Worm (Caenorhabditis elegans) whole organism, L2 larva: Measurements from ENCODE around the gene C02D5.2.

ENCODE experiments used
- F13H6.1 ChIP-seq: sonication (generic microtip); optimal IDR thresholded peaks from 2 replicates; lab custom pipeline; 2016; ENCODE audit warnings: missing genetic modification characterization, missing compliant biosample characterization
- Y55F3AM.14 ChIP-seq: fragments of 200-800 bp; sonication (Bioruptor generic); optimal IDR thresholded peaks from 2 replicates; lab custom pipeline; 2018; ENCODE audit warnings: mild to moderate bottlenecking, missing genetic modification characterization, missing compliant biosample characterization
- alr-1 ChIP-seq: fragments of 150-350 bp; optimal IDR thresholded peaks from 2 replicates; lab custom pipeline; 2014; ENCODE audit warnings: missing biosample characterization, missing genetic modification characterization
- ama-1 ChIP-seq: fragments of 150-350 bp; optimal IDR thresholded peaks from 2 replicates; lab custom pipeline; 2018; ENCODE audit warnings: inconsistent platforms
- blmp-1 ChIP-seq: sonication (generic microtip); optimal IDR thresholded peaks from 2 replicates; lab custom pipeline; 2017; ENCODE audit warnings: missing genetic modification characterization, mild to moderate bottlenecking, missing compliant biosample characterization, antibody characterized with exemption, moderate library complexity; ENCODE audit not compliant: insufficient read depth
- ceh-82 ChIP-seq: fragments of 150-350 bp; optimal IDR thresholded peaks from 2 replicates; lab custom pipeline; 2014; ENCODE audit warnings: missing biosample characterization, missing genetic modification characterization
- crh-2 ChIP-seq: sonication (generic microtip); optimal IDR thresholded peaks from 2 replicates; lab custom pipeline; 2017; ENCODE audit warnings: missing biosample characterization, missing genetic modification characterization
- elt-1 ChIP-seq: fragments of 150-350 bp; optimal IDR thresholded peaks from 2 replicates; lab custom pipeline; 2014; ENCODE audit warnings: missing biosample characterization, missing genetic modification characterization
- elt-3 ChIP-seq: sonication (generic microtip); optimal IDR thresholded peaks from 2 replicates; lab custom pipeline; 2017; ENCODE audit warnings: missing biosample characterization, missing genetic modification characterization
- fos-1 ChIP-seq: fragments of 150-350 bp; optimal IDR thresholded peaks from 2 replicates; lab custom pipeline; 2014; ENCODE audit warnings: missing biosample characterization, missing genetic modification characterization
- gmeb-1 ChIP-seq: fragments of 150-350 bp; optimal IDR thresholded peaks from 2 replicates; lab custom pipeline; 2014; ENCODE audit warnings: missing biosample characterization, missing genetic modification characterization
- lin-11 ChIP-seq: fragments of 150-350 bp; sonication (generic microtip); optimal IDR thresholded peaks from 2 replicates; lab custom pipeline; 2014; ENCODE audit warnings: missing biosample characterization, missing genetic modification characterization, inconsistent platforms, mixed read lengths
- lin-13 ChIP-seq: fragments of 150-350 bp; optimal IDR thresholded peaks from 2 replicates; lab custom pipeline; 2014; ENCODE audit warnings: missing biosample characterization, missing genetic modification reagents, missing genetic modification characterization
- lin-39 ChIP-seq: fragments of 150-350 bp; optimal IDR thresholded peaks from 2 replicates; lab custom pipeline; 2014; ENCODE audit warnings: missing biosample characterization, missing genetic modification reagents, missing genetic modification characterization
- lsy-2 ChIP-seq, 2 experiments: fragments of 150-350 bp in 1 of 2; sonication (generic microtip) in 1 of 2; optimal IDR thresholded peaks; 2 replicates each; lab custom pipeline; 2014 to 2017; ENCODE audit warnings: missing biosample characterization in 2 of 2, missing genetic modification characterization in 2 of 2
- mab-5 ChIP-seq: fragments of 150-350 bp; optimal IDR thresholded peaks from 2 replicates; lab custom pipeline; 2014; ENCODE audit warnings: missing biosample characterization, missing genetic modification characterization
- mbf-1 ChIP-seq: sonication (generic microtip); optimal IDR thresholded peaks from 2 replicates; lab custom pipeline; 2017; ENCODE audit warnings: missing biosample characterization, missing genetic modification characterization
- nhr-10 ChIP-seq: sonication (generic microtip); optimal IDR thresholded peaks from 2 replicates; lab custom pipeline; 2017; ENCODE audit warnings: missing biosample characterization, missing genetic modification characterization
- nhr-11 ChIP-seq: fragments of 150-350 bp; optimal IDR thresholded peaks from 2 replicates; lab custom pipeline; 2014; ENCODE audit warnings: missing biosample characterization, missing genetic modification characterization
- nhr-21 ChIP-seq: fragments of 150-350 bp; optimal IDR thresholded peaks from 2 replicates; lab custom pipeline; 2014; ENCODE audit warnings: missing biosample characterization, missing genetic modification characterization
- nhr-237 ChIP-seq: fragments of 150-350 bp; optimal IDR thresholded peaks from 2 replicates; lab custom pipeline; 2014; ENCODE audit warnings: missing biosample characterization, missing genetic modification characterization
- nhr-25 ChIP-seq: fragments of 150-350 bp; sonication (generic microtip); optimal IDR thresholded peaks from 3 replicates; lab custom pipeline; 2014; ENCODE audit warnings: missing biosample characterization, missing genetic modification characterization
- nhr-6 ChIP-seq: fragments of 150-350 bp; optimal IDR thresholded peaks from 2 replicates; lab custom pipeline; 2014; ENCODE audit warnings: missing biosample characterization, missing genetic modification characterization
- skn-1 ChIP-seq: sonication (generic microtip); optimal IDR thresholded peaks from 2 replicates; lab custom pipeline; 2017; ENCODE audit warnings: missing biosample characterization, missing genetic modification characterization
- sma-3 ChIP-seq: sonication (generic microtip); optimal IDR thresholded peaks from 2 replicates; lab custom pipeline; 2016; ENCODE audit warnings: missing genetic modification reagents, missing genetic modification characterization, missing compliant biosample characterization
- sma-9 ChIP-seq, 2 experiments: fragments of 150-350 bp in 1 of 2; sonication (generic microtip) in 1 of 2; optimal IDR thresholded peaks; 2 replicates each; lab custom pipeline; 2014 to 2016; ENCODE audit warnings: missing genetic modification characterization in 2 of 2, mild to moderate bottlenecking in 1 of 2, missing biosample characterization in 1 of 2, missing compliant biosample characterization in 1 of 2, missing genetic modification reagents in 1 of 2, moderate library complexity in 1 of 2
- unc-39 ChIP-seq: fragments of 150-350 bp; optimal IDR thresholded peaks from 2 replicates; lab custom pipeline; 2014; ENCODE audit warnings: missing biosample characterization, missing genetic modification characterization
- zag-1 ChIP-seq: fragments of 150-350 bp; optimal IDR thresholded peaks from 2 replicates; lab custom pipeline; 2014; ENCODE audit warnings: missing biosample characterization, missing genetic modification characterization

C02D5.2 gene

ce11 chrIII:8580802-8581201, 23.7 kb downstream of the C02D5.2 start, which contains the start of gene doxa-1:
Gene doxa-1 (plus strand): TSS chrIII:8581102.
- TF ChIP-seq sma-3 (GFP tag; lab: Kevin White, UChicago) (no peak), crh-2 (no peak), elt-1 (tag; lab: Kevin White, UChicago) (no peak), fos-1 (no peak), ama-1 (no peak)
- TF ChIP-seq, all 48 proteins: peak for 0

ce11 chrIII:8588592-8589153, 31.5 kb downstream of the C02D5.2 start, which contains the start of gene glr-1:
Gene glr-1 (minus strand): TSS chrIII:8588642.
- no peak for TF ChIP-seq Y55F3AM.14
- TF ChIP-seq elt-1 (tag; lab: Kevin White, UChicago): no peak
- TF ChIP-seq sma-9 (GFP tag; optimal IDR thresholded peaks at IDR 0.05; lab: Kevin White, UChicago): no peak
- TF ChIP-seq sma-9 (tag; optimal IDR thresholded peaks at IDR 0.05; lab: Kevin White, UChicago): no peak
- TF ChIP-seq nhr-11 (tag; lab: Kevin White, UChicago): no peak

- TF ChIP-seq nhr-237 (tag; lab: Kevin White, UChicago): no peak
- TF ChIP-seq elt-3 (tag; lab: Kevin White, UChicago): no peak
- no peak for TF ChIP-seq blmp-1 (tag; lab: Kevin White, UChicago)
- no peak for TF ChIP-seq crh-2
- no peak for TF ChIP-seq ceh-82 (tag; lab: Kevin White, UChicago)
- TF ChIP-seq mab-5 (tag; lab: Kevin White, UChicago): no peak
- TF ChIP-seq nhr-21: no peak
- no peak for TF ChIP-seq zag-1 (tag; lab: Kevin White, UChicago)
- TF ChIP-seq gmeb-1 (tag; lab: Kevin White, UChicago): no peak
- TF ChIP-seq alr-1: no peak
Measured at ce11 chrIII:8589195-8589594, 32.1 kb downstream of the C02D5.2 start, which contains the start of gene fip-3. Gene fip-3 (minus strand): TSS chrIII:8589488.

- no peak for TF ChIP-seq elt-3 (tag; lab: Kevin White, UChicago)
Measured at ce11 chrIII:8590882-8591281, 33.7 kb downstream of the C02D5.2 start, which contains the start of gene fipr-16. Gene fipr-16 (minus strand): TSS chrIII:8590982.

ce11 chrIII:8593620-8594019, 36.5 kb downstream of the C02D5.2 start, which contains the start of gene C06E1.7:
Gene C06E1.7 (minus strand): TSS chrIII:8593720.
- no peak for TF ChIP-seq lin-11 (tag; lab: Kevin White, UChicago)
- TF ChIP-seq, all 48 proteins: peak for 0

ce11 chrIII:8594088-8594487, 37.0 kb downstream of the C02D5.2 start:
- no peak for TF ChIP-seq lsy-2 (tag; optimal IDR thresholded peaks at IDR 0.05; lab: Kevin White, UChicago)
- no peak for TF ChIP-seq nhr-21
- peak; percentile 90 for TF ChIP-seq fos-1
- TF ChIP-seq sma-9 (GFP tag; optimal IDR thresholded peaks at IDR 0.05; lab: Kevin White, UChicago): peak; percentile 55
- TF ChIP-seq sma-9 (tag; optimal IDR thresholded peaks at IDR 0.05; lab: Kevin White, UChicago): no peak
- no peak for TF ChIP-seq gmeb-1 (tag; lab: Kevin White, UChicago)
- TF ChIP-seq crh-2: peak; percentile 1
- TF ChIP-seq, all 48 proteins: peak for 3

- TF ChIP-seq lin-39 (tag; lab: Kevin White, UChicago): no peak
- no peak for TF ChIP-seq nhr-6 (tag; lab: Kevin White, UChicago)
- TF ChIP-seq fos-1: no peak
- no peak for TF ChIP-seq nhr-10
- no peak for TF ChIP-seq sma-3 (GFP tag; lab: Kevin White, UChicago)
- TF ChIP-seq nhr-11 (tag; lab: Kevin White, UChicago): no peak
- no peak for TF ChIP-seq nhr-25 (tag; lab: Kevin White, UChicago)
- no peak for TF ChIP-seq skn-1 (tag; lab: Kevin White, UChicago)
- TF ChIP-seq nhr-237 (tag; lab: Kevin White, UChicago): no peak
- no peak for TF ChIP-seq gmeb-1 (tag; lab: Kevin White, UChicago)
- TF ChIP-seq lsy-2 (tag; optimal IDR thresholded peaks at IDR 0.05; lab: Kevin White, UChicago): no peak
- TF ChIP-seq lin-13 (GFP tag; lab: Kevin White, UChicago): no peak
- TF ChIP-seq F13H6.1 (tag; lab: Kevin White, UChicago): no peak
- TF ChIP-seq sma-9 (GFP tag; optimal IDR thresholded peaks at IDR 0.05; lab: Kevin White, UChicago): no peak
- TF ChIP-seq sma-9 (tag; optimal IDR thresholded peaks at IDR 0.05; lab: Kevin White, UChicago): no peak
- TF ChIP-seq lin-11 (tag; lab: Kevin White, UChicago): no peak
- TF ChIP-seq mbf-1 (tag; lab: Kevin White, UChicago): no peak
- TF ChIP-seq unc-39: no peak
- no peak for TF ChIP-seq blmp-1 (tag; lab: Kevin White, UChicago)
Measured at ce11 chrIII:8596692-8597091, 39.6 kb downstream of the C02D5.2 start.
